Worm (Caenorhabditis elegans) whole organism, L1 larva: ENCODE measurements around the gene puf-5.

Experiments used
- egl-27 ChIP-seq, 2 experiments: fragments of 150-350 bp in 1 of 2; sonication (generic microtip); optimal IDR thresholded peaks; 3 replicates each; lab custom pipeline; 2017 to 2018; ENCODE audit warnings: missing biosample characterization in 2 of 2, missing genetic modification characterization in 2 of 2, missing genetic modification reagents in 2 of 2
- hlh-17 ChIP-seq: fragments of 200-800 bp; sonication (Bioruptor generic); optimal IDR thresholded peaks from 2 replicates; lab custom pipeline; 2018; ENCODE audit warnings: missing genetic modification characterization, mild to moderate bottlenecking, missing compliant biosample characterization, moderate library complexity, borderline replicate concordance
- lin-15B ChIP-seq: fragments of 150-350 bp; sonication (generic microtip); optimal IDR thresholded peaks from 3 replicates; lab custom pipeline; 2014; ENCODE audit warnings: missing biosample characterization, missing genetic modification characterization
- mef-2 ChIP-seq: fragments of 150-350 bp; optimal IDR thresholded peaks from 2 replicates; lab custom pipeline; 2014; ENCODE audit warnings: missing biosample characterization, missing genetic modification characterization
- nhr-12 ChIP-seq: sonication (generic microtip); optimal IDR thresholded peaks from 2 replicates; lab custom pipeline; 2017; ENCODE audit warnings: missing biosample characterization, missing genetic modification characterization
- nhr-28 ChIP-seq: fragments of 150-350 bp; optimal IDR thresholded peaks from 2 replicates; lab custom pipeline; 2014; ENCODE audit warnings: missing biosample characterization, missing genetic modification characterization
- nhr-76 ChIP-seq: sonication (generic microtip); optimal IDR thresholded peaks from 2 replicates; lab custom pipeline; 2017; ENCODE audit warnings: missing biosample characterization, missing genetic modification characterization
- snpc-4 ChIP-seq: fragments of 150-350 bp; optimal IDR thresholded peaks from 2 replicates; lab custom pipeline; 2014; ENCODE audit warnings: missing biosample characterization, missing genetic modification characterization
- sup-37 ChIP-seq: fragments of 200-800 bp; sonication (Bioruptor generic); optimal IDR thresholded peaks from 2 replicates; lab custom pipeline; 2018; ENCODE audit warnings: mild to moderate bottlenecking, missing genetic modification characterization, missing compliant biosample characterization
- unc-86 ChIP-seq: sonication (generic microtip); optimal IDR thresholded peaks from 2 replicates; lab custom pipeline; 2016; ENCODE audit warnings: missing genetic modification characterization, missing compliant biosample characterization
- unc-98 ChIP-seq: fragments of 200-800 bp; sonication (Bioruptor generic); IDR thresholded peaks from 2 replicates; pipeline ENCODE4 v1.3.6; 2022; ENCODE audit warnings: missing genetic modification characterization, missing compliant biosample characterization
- zip-4 ChIP-seq: fragments of 200-800 bp; sonication (Bioruptor generic); optimal IDR thresholded peaks from 2 replicates; lab custom pipeline; 2018; ENCODE audit warnings: mild to moderate bottlenecking, missing genetic modification characterization, moderate library complexity, missing compliant biosample characterization
- ztf-11 ChIP-seq, 2 experiments: sonication (generic microtip); optimal IDR thresholded peaks; 2 replicates each; lab custom pipeline; 2016 to 2017; ENCODE audit warnings: missing genetic modification characterization in 2 of 2, missing biosample characterization in 1 of 2, missing compliant biosample characterization in 1 of 2

- TF ChIP-seq unc-98 (no peak), egl-27 (tag; optimal IDR thresholded peaks at IDR 0.05; lab: Kevin White, UChicago) (no peak), mef-2 (tag; lab: Kevin White, UChicago) (no peak), lin-15B (tag; lab: Kevin White, UChicago) (no peak), sup-37 (no peak), nhr-28 (tag; lab: Kevin White, UChicago) (no peak), zip-4 (GFP tag; lab: Kevin White, UChicago) (no peak), nhr-76 (tag; lab: Kevin White, UChicago) (no peak), ztf-11 (tag; optimal IDR thresholded peaks at IDR 0.05; lab: Kevin White, UChicago) (no peak), nhr-12 (tag; lab: Kevin White, UChicago) (no peak), snpc-4 (no peak), unc-86 (tag; lab: Kevin White, UChicago) (no peak), hlh-17 (GFP tag; lab: Kevin White, UChicago) (no peak)
These were observed 30.0 kb upstream of the puf-5 start, which contains the start of gene decr-1.2 for ce11 chrII:8545315-8545714.
